Worm (Caenorhabditis elegans): ENCODE results near the gene oac-58.

DNA sequence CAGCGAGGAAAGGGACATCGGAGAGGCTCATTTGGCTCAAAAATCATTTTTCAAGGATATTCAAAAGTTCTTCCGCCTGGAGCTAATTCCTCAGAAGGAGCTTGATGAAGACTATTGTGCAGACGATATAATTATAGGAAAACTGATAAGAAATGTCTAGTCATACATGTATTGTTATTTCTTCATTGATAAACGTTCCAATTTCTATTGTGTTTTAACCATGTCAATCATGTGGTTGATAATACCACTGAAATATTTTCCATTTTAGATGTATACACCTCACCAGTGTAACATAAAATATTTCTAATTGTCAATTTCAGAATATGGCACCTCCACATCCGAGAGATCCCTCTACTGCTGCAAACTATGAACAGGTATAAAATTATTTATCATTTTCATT, 32.2 kb downstream of the oac-58 start, which contains the start of gene ltah-1.1:
- TF ChIP-seq hnd-1 (tag; optimal IDR thresholded peaks at IDR 0.05) (no peak), tra-4 (tag; optimal IDR thresholded peaks at IDR 0.05) (no peak), ets-7 (tag; optimal IDR thresholded peaks at IDR 0.05) (no peak), ama-1 (optimal IDR thresholded peaks at IDR 0.05) (no peak), flt-1 (GFP tag; IDR thresholded peaks at IDR 0.05) (no peak), scrt-1 (GFP tag; IDR thresholded peaks at IDR 0.05) (no peak), sea-1 (GFP tag; conservative IDR thresholded peaks at IDR 0.05) (no peak), tbx-11 (GFP tag; IDR thresholded peaks at IDR 0.05) (no peak), hmg-4 (GFP tag; optimal IDR thresholded peaks at IDR 0.05) (no peak), B0310.2 (tag; optimal IDR thresholded peaks at IDR 0.05) (no peak)

Data from whole organism, early embryonic.